Worm (Caenorhabditis elegans) whole organism, L4/young adult: Measurements from ENCODE around the gene K01A2.10.

Source experiments
- W03F9.2 ChIP-seq: fragments of 150-350 bp; optimal IDR thresholded peaks from 2 replicates; lab custom pipeline; 2014; ENCODE audit warnings: missing biosample characterization, missing genetic modification characterization
- dao-5 ChIP-seq: sonication (generic microtip); optimal IDR thresholded peaks from 2 replicates; lab custom pipeline; 2016; ENCODE audit warnings: missing genotype, missing genetic modification characterization, moderate library complexity, missing compliant biosample characterization
- him-1 ChIP-seq: sonication (generic microtip); optimal IDR thresholded peaks from 2 replicates; lab custom pipeline; 2016; ENCODE audit warnings: missing genotype, missing genetic modification reagents, missing genetic modification characterization, missing compliant biosample characterization

DNA sequence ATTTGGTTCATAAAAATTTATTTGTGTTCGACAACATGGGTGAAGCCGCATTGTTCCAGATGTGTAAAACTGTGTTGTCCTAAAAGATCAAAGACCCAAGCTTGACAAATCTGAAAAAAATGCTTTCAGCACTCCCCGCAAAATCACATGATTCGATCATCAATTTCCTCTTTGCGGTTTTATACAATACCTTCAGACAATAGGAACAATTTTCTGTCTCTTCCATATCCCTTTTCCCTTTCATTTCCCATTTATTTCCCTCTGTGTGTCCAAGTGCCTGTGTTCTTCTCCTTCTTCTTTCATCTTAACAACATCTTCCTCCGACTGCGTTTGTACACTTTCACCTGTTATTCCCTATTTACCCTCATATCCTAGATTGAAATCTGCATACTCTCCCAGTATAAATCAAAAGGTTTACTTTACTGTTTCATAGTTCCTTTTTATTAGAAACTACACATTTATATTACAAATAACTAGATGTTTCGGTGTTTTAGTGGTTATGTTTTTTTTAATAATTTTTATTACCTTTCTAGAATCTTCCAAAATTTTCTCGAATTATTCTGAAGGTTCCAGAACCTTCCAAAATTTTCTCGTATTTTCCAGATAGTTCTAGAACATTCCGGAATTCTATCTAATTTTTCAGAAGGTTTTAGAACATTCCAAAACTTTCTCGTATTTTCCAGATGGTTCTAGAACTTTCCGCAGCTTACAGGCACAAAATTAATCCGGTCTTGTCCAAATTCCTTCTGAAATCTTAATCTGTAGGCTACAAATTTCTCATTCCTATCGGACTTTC, 21.7 kb downstream of the K01A2.10 start, which contains the start of gene K01A2.5:
- TF ChIP-seq him-1 (tag; lab: Kevin White, UChicago) (no peak), W03F9.2 (tag; lab: Kevin White, UChicago) (no peak), dao-5 (tag; lab: Kevin White, UChicago) (no peak)
